Fruit fly (Drosophila melanogaster): Measurements from ENCODE around the gene Cpr78Ca.

Gene Cpr78Ca

DNA sequence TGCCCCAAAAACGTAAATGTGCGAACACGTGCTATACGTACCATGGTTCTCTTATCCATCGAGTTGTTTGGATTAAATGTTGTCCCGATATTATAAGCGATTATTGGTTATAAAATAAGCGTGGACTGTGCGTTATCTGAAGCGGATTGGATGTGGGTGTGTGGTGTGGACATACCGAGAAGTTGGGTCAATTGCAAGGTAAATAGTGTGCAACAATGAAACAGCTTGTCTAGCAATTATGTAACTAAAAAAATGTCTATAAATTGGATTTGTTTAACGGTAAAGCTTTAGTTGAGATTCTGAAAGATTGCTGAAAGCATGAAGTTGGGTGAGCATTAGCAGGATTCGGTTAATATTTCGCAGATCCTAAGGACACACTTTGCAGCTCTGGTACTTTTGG, 34.9 kb downstream of the Cpr78Ca start, which contains the start of gene CG43218:
TSS of gene CG43218 (plus strand) at position 290 of the 400 bp plus-strand sequence.
- TF ChIP-seq Eip78C (GFP tag) = peak; percentile 65
- no peak for TF ChIP-seq Sox15 (GFP tag; optimal IDR thresholded peaks at IDR 0.05)
- peak; percentile 45 for TF ChIP-seq dsx (GFP tag; optimal IDR thresholded peaks at IDR 0.05; ENCODE audit: poor library complexity, severe bottlenecking)
- no peak for TF ChIP-seq CG9139 (GFP tag; optimal IDR thresholded peaks at IDR 0.05)

DNA sequence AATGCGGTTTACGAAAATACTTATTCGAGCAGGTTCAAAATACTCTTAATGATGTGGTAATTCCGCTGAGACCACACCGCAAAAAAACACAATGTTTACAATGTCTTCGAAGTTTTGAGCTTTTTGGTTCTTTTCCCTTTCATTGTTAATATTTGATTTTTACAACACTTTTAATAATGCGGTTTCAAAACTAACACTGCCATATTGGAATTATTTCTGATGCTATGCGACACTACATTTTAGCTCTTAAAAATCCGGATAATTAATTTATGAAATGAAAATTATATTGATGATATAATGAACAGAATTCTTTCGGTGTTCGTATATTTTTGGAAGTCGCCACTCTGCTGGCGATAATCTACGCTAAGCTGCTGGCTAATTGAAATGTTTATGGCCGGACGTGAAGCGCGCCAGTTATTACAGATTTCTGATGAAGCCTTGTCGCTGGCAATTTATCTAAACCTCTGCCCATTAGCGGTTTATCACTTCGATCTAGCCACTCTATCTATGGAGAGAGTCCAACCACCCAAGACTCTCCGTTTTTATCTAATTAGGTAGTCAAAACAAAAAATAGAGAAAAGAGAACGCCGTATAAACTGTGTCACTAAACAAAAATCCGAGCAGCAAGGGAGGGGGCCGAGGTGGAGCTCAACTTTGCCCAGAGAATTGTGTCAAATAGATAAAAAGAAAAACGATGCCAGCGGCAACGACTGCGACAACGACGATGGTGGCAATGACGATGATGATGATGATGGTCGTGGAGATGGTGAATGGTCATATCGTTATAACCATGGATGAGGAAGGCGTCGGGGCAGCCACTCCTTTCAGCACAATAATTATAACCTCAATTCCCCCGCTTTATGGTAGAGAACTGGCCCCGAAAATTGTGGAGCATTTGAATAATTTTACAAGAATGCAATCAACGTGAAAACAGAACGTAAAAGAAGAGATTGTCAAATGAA, 36.3 kb downstream of the Cpr78Ca start:
- peak; percentile 56 for TF ChIP-seq topi (GFP tag; optimal IDR thresholded peaks at IDR 0.05)
- no peak for TF ChIP-seq fkh (GFP tag; optimal IDR thresholded peaks at IDR 0.05)
- peak; percentile 83 for TF ChIP-seq Eip78C (GFP tag)
- TF ChIP-seq Hr39 (GFP tag; optimal IDR thresholded peaks at IDR 0.05) = peak; percentile 22
- no peak for TF ChIP-seq CG11762 (GFP tag; optimal IDR thresholded peaks at IDR 0.05; ENCODE audit: insufficient read depth)
- no peak for TF ChIP-seq CG6808 (GFP tag; optimal IDR thresholded peaks at IDR 0.05)
- peak; percentile 30 for TF ChIP-seq Blimp-1 (GFP tag; optimal IDR thresholded peaks at IDR 0.05)
- TF ChIP-seq salr (GFP tag; optimal IDR thresholded peaks at IDR 0.05) = no peak
- TF ChIP-seq Smox (GFP tag; optimal IDR thresholded peaks at IDR 0.05) = peak; percentile 30
- peak; percentile 20 for TF ChIP-seq lz (GFP tag; optimal IDR thresholded peaks at IDR 0.05)
- TF ChIP-seq CG1621 (tag; optimal IDR thresholded peaks at IDR 0.05) = no peak
- TF ChIP-seq CG31627 (GFP tag; optimal IDR thresholded peaks at IDR 0.05) = peak; percentile 15
- no peak for TF ChIP-seq CG3919 (GFP tag; optimal IDR thresholded peaks at IDR 0.05)
- peak; percentile 51 for TF ChIP-seq esn (GFP tag; optimal IDR thresholded peaks at IDR 0.05)
- peak; percentile 13 for TF ChIP-seq CG6854 (GFP tag; optimal IDR thresholded peaks at IDR 0.05)
- TF ChIP-seq acj6 (GFP tag; optimal IDR thresholded peaks at IDR 0.05) = no peak
- no peak for TF ChIP-seq CG8119 (GFP tag; IDR thresholded peaks at IDR 0.05)
- no peak for TF ChIP-seq CG3032 (tag; optimal IDR thresholded peaks at IDR 0.05)
- TF ChIP-seq Sox102F (GFP tag; optimal IDR thresholded peaks at IDR 0.05) = peak; percentile 50
- no peak for TF ChIP-seq Sox15 (GFP tag; optimal IDR thresholded peaks at IDR 0.05)
- no peak for TF ChIP-seq net (GFP tag; optimal IDR thresholded peaks at IDR 0.05)
- TF ChIP-seq CG6276 (GFP tag; optimal IDR thresholded peaks at IDR 0.05) = no peak
- peak; percentile 38 for TF ChIP-seq vri (GFP tag; optimal IDR thresholded peaks at IDR 0.05)
- no peak for TF ChIP-seq pdm3 (GFP tag; optimal IDR thresholded peaks at IDR 0.05)
- peak; percentile 75 for TF ChIP-seq svp (GFP tag)
- TF ChIP-seq Met (GFP tag; optimal IDR thresholded peaks at IDR 0.05) = peak; percentile 57

DNA sequence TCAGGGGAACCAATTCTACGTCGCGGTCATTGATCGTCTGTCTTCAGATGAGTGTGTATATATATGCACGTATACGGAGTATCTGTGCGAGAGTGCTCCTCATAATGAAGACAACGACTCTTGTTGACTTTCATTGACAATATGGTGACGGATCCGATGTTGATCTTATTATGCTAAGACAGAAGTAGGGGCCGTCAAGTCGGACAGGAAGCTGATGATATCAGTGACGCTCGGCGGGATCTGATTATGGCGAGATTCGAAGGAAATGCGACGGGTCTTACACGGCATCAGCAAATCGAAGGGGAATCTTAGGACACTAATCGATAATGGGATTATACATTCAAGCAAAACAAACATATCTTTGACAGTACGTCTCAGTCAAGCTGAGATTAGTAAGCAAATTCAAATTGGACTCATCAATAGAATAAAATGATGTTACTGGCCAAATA, 38.1 kb downstream of the Cpr78Ca start:
- no peak for TF ChIP-seq dac (GFP tag; optimal IDR thresholded peaks at IDR 0.05)
- TF ChIP-seq Eip75B (GFP tag; optimal IDR thresholded peaks at IDR 0.05) = no peak
- no peak for TF ChIP-seq Sox102F (GFP tag; optimal IDR thresholded peaks at IDR 0.05)
- TF ChIP-seq pdm3 (GFP tag; optimal IDR thresholded peaks at IDR 0.05) = no peak
- peak; percentile 43 for TF ChIP-seq svp (GFP tag)
- TF ChIP-seq CG11294 (GFP tag; IDR thresholded peaks at IDR 0.05) = no peak
- TF ChIP-seq Eip78C (GFP tag) = peak; percentile 57
- no peak for TF ChIP-seq Ets96B (tag; optimal IDR thresholded peaks at IDR 0.05)
- TF ChIP-seq achi (GFP tag; optimal IDR thresholded peaks at IDR 0.05) = no peak
- no peak for TF ChIP-seq CG16779 (tag; optimal IDR thresholded peaks at IDR 0.05)
- TF ChIP-seq CG6854 (GFP tag; optimal IDR thresholded peaks at IDR 0.05) = no peak
- peak; percentile 60 for TF ChIP-seq CG1621 (tag; optimal IDR thresholded peaks at IDR 0.05)
- TF ChIP-seq CG9139 (GFP tag; optimal IDR thresholded peaks at IDR 0.05) = peak; percentile 21
- no peak for TF ChIP-seq Hr4 (GFP tag; optimal IDR thresholded peaks at IDR 0.05)

All from whole organism, prepupa.